Worm (Caenorhabditis elegans) whole organism, L3 larva: ENCODE data around the gene lgc-36.

Experiments
- ama-1 ChIP-seq: fragments of 150-350 bp; optimal IDR thresholded peaks from 2 replicates; lab custom pipeline; 2018
- elt-1 ChIP-seq: fragments of 150-350 bp; optimal IDR thresholded peaks from 2 replicates; lab custom pipeline; 2014; ENCODE audit warnings: missing biosample characterization, missing genetic modification characterization
- fos-1 ChIP-seq: fragments of 150-350 bp; optimal IDR thresholded peaks from 2 replicates; lab custom pipeline; 2014; ENCODE audit warnings: missing biosample characterization, missing genetic modification characterization
- lin-39 ChIP-seq: fragments of 150-350 bp; optimal IDR thresholded peaks from 2 replicates; lab custom pipeline; 2018; ENCODE audit warnings: missing biosample characterization, missing genetic modification reagents, missing genetic modification characterization
- mdl-1 ChIP-seq: fragments of 150-350 bp; optimal IDR thresholded peaks from 2 replicates; lab custom pipeline; 2014; ENCODE audit warnings: missing biosample characterization, missing genetic modification characterization
- nhr-28 ChIP-seq: fragments of 150-350 bp; optimal IDR thresholded peaks from 2 replicates; lab custom pipeline; 2014; ENCODE audit warnings: missing biosample characterization, missing genetic modification characterization
- pha-4 ChIP-seq: fragments of 150-350 bp; optimal IDR thresholded peaks from 2 replicates; lab custom pipeline; 2014; ENCODE audit warnings: missing biosample characterization, missing genetic modification reagents, missing genetic modification characterization
- pqm-1 ChIP-seq: fragments of 150-350 bp; optimal IDR thresholded peaks from 2 replicates; lab custom pipeline; 2017; ENCODE audit warnings: missing biosample characterization, missing genetic modification characterization, inconsistent platforms
- skn-1 ChIP-seq: fragments of 150-350 bp; optimal IDR thresholded peaks from 2 replicates; lab custom pipeline; 2014; ENCODE audit warnings: missing biosample characterization, missing genetic modification characterization
- unc-39 ChIP-seq: sonication (generic microtip); optimal IDR thresholded peaks from 4 replicates; lab custom pipeline; 2017; ENCODE audit warnings: missing biosample characterization, missing genetic modification characterization
- ztf-11 ChIP-seq: fragments of 150-350 bp; optimal IDR thresholded peaks from 2 replicates; lab custom pipeline; 2014; ENCODE audit warnings: missing biosample characterization, missing genetic modification characterization

DNA sequence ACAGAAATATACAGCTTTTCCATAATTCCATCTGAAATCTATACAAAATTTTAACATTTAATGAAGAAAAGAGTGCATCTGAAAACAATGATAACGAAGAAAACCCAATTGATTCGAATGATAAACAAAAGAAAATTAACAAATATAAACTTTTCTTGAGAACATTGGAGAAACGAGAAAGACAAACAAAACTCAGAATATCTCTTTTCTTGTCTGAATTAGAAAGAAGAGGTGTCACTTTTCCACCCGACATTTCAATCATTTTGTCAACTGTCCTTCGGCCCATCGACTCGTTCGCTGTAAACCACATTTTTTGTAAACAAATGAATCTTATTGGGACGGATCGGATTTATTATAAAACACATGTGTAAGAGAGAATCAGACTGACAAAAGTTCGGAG is 32.8 kb downstream of the lgc-36 start, which contains the start of gene bgal-1:
- TF ChIP-seq elt-1 (tag; lab: Kevin White, UChicago) (no peak), fos-1 (no peak), ama-1 (peak; percentile 69), unc-39 (tag; lab: Kevin White, UChicago) (no peak), skn-1 (tag; lab: Kevin White, UChicago) (no peak), lin-39 (tag; lab: Kevin White, UChicago) (peak; percentile 4), mdl-1 (tag; lab: Kevin White, UChicago) (no peak), pqm-1 (tag; lab: Kevin White, UChicago) (no peak), nhr-28 (tag; lab: Kevin White, UChicago) (no peak), ztf-11 (tag; lab: Kevin White, UChicago) (no peak), pha-4 (tag; lab: Kevin White, UChicago) (peak; percentile 62)
